Fruit fly (Drosophila melanogaster) whole organism, prepupa: ENCODE results near the gene Ude.

ENCODE experiments used
- CG10631 ChIP-seq: fragments of 200-800 bp; sonication (Bioruptor generic); optimal IDR thresholded peaks from 2 replicates; lab custom pipeline; 2016; ENCODE audit warnings: missing biosample characterization, missing genetic modification characterization
- CG10669 ChIP-seq: fragments of 200-800 bp; sonication (Bioruptor generic); optimal IDR thresholded peaks from 3 replicates; lab custom pipeline; 2018; ENCODE audit warnings: missing biosample characterization, mild to moderate bottlenecking, missing genetic modification characterization, moderate library complexity
- CG11294 ChIP-seq: fragments of 200-800 bp; sonication (Bioruptor generic); IDR thresholded peaks from 2 replicates; pipeline ENCODE4 v1.3.6; 2022; ENCODE audit warnings: missing biosample characterization, missing genetic modification characterization
- CG11762 ChIP-seq: fragments of 200-800 bp; sonication (Bioruptor generic); optimal IDR thresholded peaks from 3 replicates; lab custom pipeline; 2016; ENCODE audit warnings: missing biosample characterization, missing genetic modification characterization; ENCODE audit not compliant: insufficient read depth
- CG11902 ChIP-seq: fragments of 200-800 bp; sonication (Bioruptor generic); optimal IDR thresholded peaks from 3 replicates; lab custom pipeline; 2016; ENCODE audit warnings: missing biosample characterization, missing genetic modification characterization
- CG16779 ChIP-seq: fragments of 200-800 bp; sonication (Bioruptor generic); optimal IDR thresholded peaks from 3 replicates; lab custom pipeline; 2017; ENCODE audit warnings: missing biosample characterization, mild to moderate bottlenecking, missing genetic modification characterization
- CG3032 ChIP-seq: fragments of 200-800 bp; optimal IDR thresholded peaks from 2 replicates; lab custom pipeline; 2019; ENCODE audit warnings: missing biosample characterization, mild to moderate bottlenecking, missing genetic modification characterization, moderate library complexity
- CG31627 ChIP-seq: fragments of 200-800 bp; sonication (Bioruptor generic); optimal IDR thresholded peaks from 3 replicates; lab custom pipeline; 2016; ENCODE audit warnings: missing biosample characterization, missing genetic modification characterization
- CG32006 ChIP-seq: fragments of 200-800 bp; sonication (Bioruptor generic); optimal IDR thresholded peaks from 3 replicates; lab custom pipeline; 2017; ENCODE audit warnings: missing biosample characterization, mild to moderate bottlenecking, missing genetic modification characterization
- CG34406 ChIP-seq: fragments of 200-800 bp; sonication (Bioruptor generic); optimal IDR thresholded peaks from 3 replicates; lab custom pipeline; 2016; ENCODE audit warnings: missing biosample characterization, missing genetic modification characterization
- CG4318 ChIP-seq: fragments of 200-800 bp; sonication (Bioruptor generic); optimal IDR thresholded peaks from 3 replicates; lab custom pipeline; 2017; ENCODE audit warnings: missing biosample characterization, mild to moderate bottlenecking, missing genetic modification characterization
- CG6163 ChIP-seq: fragments of 200-800 bp; sonication (Bioruptor generic); IDR thresholded peaks from 3 replicates; pipeline ENCODE4 v1.3.6; 2022; ENCODE audit warnings: missing biosample characterization, missing genetic modification characterization
- CG6854 ChIP-seq: fragments of 200-800 bp; sonication (Bioruptor generic); optimal IDR thresholded peaks from 2 replicates; lab custom pipeline; 2017; ENCODE audit warnings: missing biosample characterization, mild to moderate bottlenecking, missing genetic modification characterization
- CG8119 ChIP-seq: fragments of 200-800 bp; sonication (Bioruptor generic); IDR thresholded peaks from 3 replicates; pipeline ENCODE4 v1.3.6; 2022; ENCODE audit warnings: missing biosample characterization, missing genetic modification characterization
- CG8632 ChIP-seq: fragments of 200-800 bp; sonication (Bioruptor generic); optimal IDR thresholded peaks from 3 replicates; lab custom pipeline; 2016; ENCODE audit warnings: missing biosample characterization, missing genetic modification characterization
- Eip75B ChIP-seq: fragments of 200-800 bp; sonication (Bioruptor generic); optimal IDR thresholded peaks from 3 replicates; lab custom pipeline; 2016; ENCODE audit warnings: missing biosample characterization, missing genetic modification characterization
- Eip78C ChIP-seq: fragments of 200-800 bp; sonication (Bioruptor generic); peaks from one replicate; lab custom pipeline; 2016; ENCODE audit warnings: missing biosample characterization, missing genetic modification characterization
- Ets21C ChIP-seq: fragments of 200-800 bp; sonication (Bioruptor generic); optimal IDR thresholded peaks from 3 replicates; lab custom pipeline; 2016; ENCODE audit warnings: missing biosample characterization, missing genetic modification characterization
- Ets96B ChIP-seq: fragments of 200-800 bp; optimal IDR thresholded peaks from 2 replicates; lab custom pipeline; 2019; ENCODE audit warnings: missing biosample characterization, mild to moderate bottlenecking, missing genetic modification characterization, moderate library complexity
- Gug ChIP-seq: fragments of 200-800 bp; sonication (Bioruptor generic); IDR thresholded peaks from 2 replicates; pipeline ENCODE4 v1.3.6; 2022; ENCODE audit warnings: missing biosample characterization, missing genetic modification characterization
- Hr38 ChIP-seq: sonication (Bioruptor generic); optimal IDR thresholded peaks from 2 replicates; lab custom pipeline; 2016; ENCODE audit warnings: missing biosample characterization, missing genetic modification characterization
- Hr39 ChIP-seq: fragments of 200-800 bp; sonication (Bioruptor generic); optimal IDR thresholded peaks from 2 replicates; lab custom pipeline; 2016; ENCODE audit warnings: missing biosample characterization, missing genetic modification characterization
- Met ChIP-seq: fragments of 200-800 bp; sonication (Bioruptor generic); optimal IDR thresholded peaks from 3 replicates; lab custom pipeline; 2016; ENCODE audit warnings: missing biosample characterization, missing genetic modification characterization
- OdsH ChIP-seq: fragments of 200-800 bp; sonication (Bioruptor generic); optimal IDR thresholded peaks from 3 replicates; lab custom pipeline; 2016; ENCODE audit warnings: missing biosample characterization, missing genetic modification characterization
- Smox ChIP-seq: fragments of 200-800 bp; sonication (Bioruptor generic); optimal IDR thresholded peaks from 3 replicates; lab custom pipeline; 2016; ENCODE audit warnings: missing biosample characterization, missing genetic modification characterization
- Sox102F ChIP-seq: fragments of 200-800 bp; sonication (Bioruptor generic); optimal IDR thresholded peaks from 2 replicates; lab custom pipeline; 2016; ENCODE audit warnings: missing biosample characterization, mild to moderate bottlenecking, missing genetic modification characterization
- Sox14 ChIP-seq: fragments of 200-800 bp; sonication (Bioruptor generic); optimal IDR thresholded peaks from 3 replicates; lab custom pipeline; 2016; ENCODE audit warnings: missing biosample characterization, missing genetic modification characterization
- Sox15 ChIP-seq: fragments of 200-800 bp; sonication (Bioruptor generic); optimal IDR thresholded peaks from 3 replicates; lab custom pipeline; 2016; ENCODE audit warnings: missing biosample characterization, missing genetic modification characterization
- achi ChIP-seq: fragments of 200-800 bp; sonication (Bioruptor generic); optimal IDR thresholded peaks from 3 replicates; lab custom pipeline; 2016; ENCODE audit warnings: missing biosample characterization, missing genetic modification characterization
- cyc ChIP-seq: fragments of 200-800 bp; sonication (Bioruptor generic); optimal IDR thresholded peaks from 3 replicates; lab custom pipeline; 2016; ENCODE audit warnings: missing biosample characterization, missing genetic modification characterization
- eg ChIP-seq: fragments of 200-800 bp; sonication (Bioruptor generic); IDR thresholded peaks from 3 replicates; pipeline ENCODE4 v1.3.6; 2022; ENCODE audit warnings: missing biosample characterization, missing genetic modification characterization
- esn ChIP-seq: fragments of 200-800 bp; sonication (Bioruptor generic); optimal IDR thresholded peaks from 2 replicates; lab custom pipeline; 2016; ENCODE audit warnings: missing biosample characterization, mild to moderate bottlenecking, missing genetic modification characterization, moderate library complexity
- fd85E ChIP-seq: fragments of 200-800 bp; sonication (Bioruptor generic); optimal IDR thresholded peaks from 3 replicates; lab custom pipeline; 2016; ENCODE audit warnings: missing biosample characterization, missing genetic modification characterization
- fkh ChIP-seq: fragments of 200-800 bp; sonication (Bioruptor generic); optimal IDR thresholded peaks from 3 replicates; lab custom pipeline; 2017; ENCODE audit warnings: missing biosample characterization, mild to moderate bottlenecking, missing genetic modification characterization, moderate library complexity
- lz ChIP-seq: fragments of 200-800 bp; sonication (Bioruptor generic); optimal IDR thresholded peaks from 3 replicates; lab custom pipeline; 2016; ENCODE audit warnings: missing biosample characterization, missing genetic modification characterization
- net ChIP-seq: fragments of 200-800 bp; sonication (Bioruptor generic); optimal IDR thresholded peaks from 3 replicates; lab custom pipeline; 2016; ENCODE audit warnings: missing biosample characterization, missing genetic modification characterization
- pdm3 ChIP-seq: fragments of 200-800 bp; sonication (Bioruptor generic); optimal IDR thresholded peaks from 3 replicates; lab custom pipeline; 2016; ENCODE audit warnings: missing biosample characterization, missing genetic modification characterization
- salr ChIP-seq, 2 experiments: fragments of 200-800 bp; sonication (Bioruptor generic); optimal IDR thresholded peaks; 3 replicates each; lab custom pipeline; 2016 to 2018; ENCODE audit warnings: missing biosample characterization in 2 of 2, missing genetic modification characterization in 2 of 2, mild to moderate bottlenecking in 1 of 2
- spab ChIP-seq: fragments of 200-800 bp; sonication (Bioruptor generic); optimal IDR thresholded peaks from 2 replicates; lab custom pipeline; 2017; ENCODE audit warnings: missing biosample characterization, mild to moderate bottlenecking, missing genetic modification characterization, missing genetic modification reagents
- ss ChIP-seq, 2 experiments: fragments of 200-800 bp; sonication (Bioruptor generic); optimal IDR thresholded peaks; 2 replicates in 1 of 2; 3 replicates in 1 of 2; lab custom pipeline; 2017 to 2018; ENCODE audit warnings: mild to moderate bottlenecking in 2 of 2, missing biosample characterization in 2 of 2, missing genetic modification characterization in 2 of 2, moderate library complexity in 1 of 2
- svp ChIP-seq: fragments of 200-800 bp; sonication (Bioruptor generic); peaks from one replicate; lab custom pipeline; 2016; ENCODE audit warnings: missing biosample characterization, missing genetic modification characterization
- vri ChIP-seq: fragments of 200-800 bp; sonication (Bioruptor generic); optimal IDR thresholded peaks from 3 replicates; lab custom pipeline; 2016; ENCODE audit warnings: missing biosample characterization, mild to moderate bottlenecking, missing genetic modification characterization

Ude gene

dm6 chr3R:24798595-24798994 lies 873 bp downstream of the Ude start:
- TF ChIP-seq CG8119 (peak; percentile 34; the same call in 2 of the 3 replicates), CG10631 (GFP tag; lab: Kevin White, UChicago) (no peak)

dm6 chr3R:24790036-24790435 lies 9.4 kb downstream of the Ude start, which contains the start of gene CG13634:
Gene CG13634 (minus strand): TSS chr3R:24790136.
- no peak for TF ChIP-seq salr (GFP tag; optimal IDR thresholded peaks at IDR 0.05; lab: Kevin White, UChicago)
- TF ChIP-seq ss (GFP tag; optimal IDR thresholded peaks at IDR 0.05; lab: Kevin White, UChicago), result no peak
- TF ChIP-seq Eip78C, result no peak
- TF ChIP-seq CG11294 (GFP tag; lab: Robert Waterston, UW), result no peak
- TF ChIP-seq lz, result no peak
- TF ChIP-seq fkh (GFP tag; lab: Kevin White, UChicago), result no peak
- no peak for TF ChIP-seq vri (GFP tag; lab: Kevin White, UChicago)
- TF ChIP-seq Hr38 (GFP tag; lab: Kevin White, UChicago), result no peak
- no peak for TF ChIP-seq CG3032
- no peak for TF ChIP-seq Met (GFP tag; lab: Kevin White, UChicago)
- no peak for TF ChIP-seq Ets96B (tag; lab: Kevin White, UChicago)
- TF ChIP-seq CG34406, result no peak
- TF ChIP-seq CG10669, result no peak
- no peak for TF ChIP-seq OdsH (GFP tag; lab: Kevin White, UChicago)
- no peak for TF ChIP-seq Ets21C (GFP tag; lab: Kevin White, UChicago)
- TF ChIP-seq CG31627 (GFP tag; lab: Kevin White, UChicago), result no peak
- TF ChIP-seq CG10631 (GFP tag; lab: Kevin White, UChicago), result no peak

dm6 chr3R:24787734-24788133 lies 11.7 kb downstream of the Ude start, which contains the start of gene Ets96B:
Gene Ets96B (plus strand): TSS chr3R:24788054.
- TF ChIP-seq Sox15 (GFP tag; lab: Kevin White, UChicago) (no peak), Hr39 (GFP tag; lab: Kevin White, UChicago) (no peak), fkh (GFP tag; lab: Kevin White, UChicago) (no peak), fd85E (GFP tag; lab: Kevin White, UChicago) (no peak)

dm6 chr3R:24787042-24787565 lies 12.4 kb downstream of the Ude start, which contains the start of gene CG5805:
Gene CG5805 (minus strand): TSS chr3R:24787421.
- no peak for TF ChIP-seq CG3032
- peak; percentile 73 for TF ChIP-seq OdsH (GFP tag; lab: Kevin White, UChicago)
- TF ChIP-seq esn, result peak; percentile 78
- peak; percentile 23 for TF ChIP-seq CG8632 (GFP tag; lab: Kevin White, UChicago)
- peak; percentile 74 for TF ChIP-seq Smox (GFP tag; lab: Kevin White, UChicago)
- TF ChIP-seq CG4318 (GFP tag; lab: Kevin White, UChicago), result no peak
- TF ChIP-seq Hr38 (GFP tag; lab: Kevin White, UChicago), result no peak
- peak; percentile 59 for TF ChIP-seq Sox14 (GFP tag; lab: Kevin White, UChicago)
- TF ChIP-seq Hr39 (GFP tag; lab: Kevin White, UChicago), result peak; percentile 72
- TF ChIP-seq Eip75B, result peak; percentile 36
- peak; percentile 52 for TF ChIP-seq Sox15 (GFP tag; lab: Kevin White, UChicago)
- no peak for TF ChIP-seq CG6854 (GFP tag; lab: Kevin White, UChicago)
- peak; percentile 91 for TF ChIP-seq Eip78C
- TF ChIP-seq svp (GFP tag; lab: Kevin White, UChicago), result peak; percentile 80
- peak; percentile 75 for TF ChIP-seq eg (GFP tag; lab: Robert Waterston, UW)
- peak; percentile 66 for TF ChIP-seq cyc
- peak; percentile 82 for TF ChIP-seq CG6163 (GFP tag; lab: Robert Waterston, UW)
- TF ChIP-seq Gug (GFP tag; lab: Robert Waterston, UW), result no peak
- TF ChIP-seq Sox102F (GFP tag; lab: Kevin White, UChicago), result peak; percentile 31
- peak; percentile 16 for TF ChIP-seq CG32006 (GFP tag; lab: Kevin White, UChicago)
- peak; percentile 70 for TF ChIP-seq achi (GFP tag; lab: Kevin White, UChicago)
- TF ChIP-seq lz, result peak; percentile 70
- TF ChIP-seq Ets21C (GFP tag; lab: Kevin White, UChicago), result peak; percentile 45
- no peak for TF ChIP-seq spab
- TF ChIP-seq net (GFP tag; lab: Kevin White, UChicago), result peak; percentile 39
- TF ChIP-seq CG10631 (GFP tag; lab: Kevin White, UChicago), result no peak
- TF ChIP-seq CG16779, result no peak
- TF ChIP-seq Met (GFP tag; lab: Kevin White, UChicago), result peak; percentile 77
- TF ChIP-seq ss (GFP tag; optimal IDR thresholded peaks at IDR 0.05; lab: Kevin White, UChicago), result peak in 1 of 2 experiments; percentile 29
- peak; percentile 65 for TF ChIP-seq CG31627 (GFP tag; lab: Kevin White, UChicago)
- peak; percentile 66 for TF ChIP-seq CG34406
- TF ChIP-seq Ets96B (tag; lab: Kevin White, UChicago), result no peak
- peak; percentile 54 for TF ChIP-seq CG11902 (GFP tag; lab: Kevin White, UChicago)
- TF ChIP-seq vri (GFP tag; lab: Kevin White, UChicago), result peak; percentile 98
- TF ChIP-seq CG11762 (GFP tag; lab: Kevin White, UChicago), result peak; percentile 39
- peak; percentile 61 for TF ChIP-seq CG10669
- peak; percentile 64 for TF ChIP-seq pdm3 (GFP tag; lab: Kevin White, UChicago)
